Worm (Caenorhabditis elegans) whole organism, L4 larva: ENCODE results near the gene F07A11.1.

Experiments used
- D1046.2 ChIP-seq: fragments of 200-800 bp; sonication (Bioruptor generic); IDR thresholded peaks from 2 replicates; pipeline ENCODE4 v1.3.6; 2022; ENCODE audit warnings: missing genetic modification characterization, missing compliant biosample characterization
- T20F7.1 ChIP-seq: fragments of 200-800 bp; sonication (Bioruptor generic); optimal IDR thresholded peaks from 2 replicates; lab custom pipeline; 2018; ENCODE audit warnings: mild to moderate bottlenecking, missing genetic modification characterization, missing compliant biosample characterization
- T26A8.4 ChIP-seq: fragments of 200-800 bp; sonication (Bioruptor generic); IDR thresholded peaks from 2 replicates; pipeline ENCODE4 v1.3.6; 2022; ENCODE audit warnings: missing genetic modification characterization, missing compliant biosample characterization
- Y5F2A.4 ChIP-seq: fragments of 200-800 bp; sonication (Bioruptor generic); optimal IDR thresholded peaks from 2 replicates; lab custom pipeline; 2018; ENCODE audit warnings: mild to moderate bottlenecking, missing genetic modification characterization, missing compliant biosample characterization
- Y75B8A.6 ChIP-seq: fragments of 200-800 bp; sonication (Bioruptor generic); IDR thresholded peaks from 2 replicates; pipeline ENCODE4 v1.3.6; 2022; ENCODE audit warnings: missing genetic modification reagents, missing genetic modification characterization, missing compliant biosample characterization
- ZK337.2 ChIP-seq: fragments of 200-800 bp; sonication (Bioruptor generic); IDR thresholded peaks from 2 replicates; pipeline ENCODE4 v1.3.6; 2022; ENCODE audit warnings: missing genetic modification reagents, missing genetic modification characterization, missing compliant biosample characterization
- aha-1 ChIP-seq: fragments of 150-350 bp; peaks from one replicate; lab custom pipeline; 2014; ENCODE audit warnings: missing biosample characterization, missing genetic modification characterization
- aly-2 ChIP-seq: sonication (generic microtip); optimal IDR thresholded peaks from 2 replicates; lab custom pipeline; 2018; ENCODE audit warnings: missing biosample characterization, missing genetic modification characterization
- arid-1 ChIP-seq: fragments of 200-800 bp; sonication (Bioruptor generic); conservative IDR thresholded peaks from 2 replicates; pipeline ENCODE4 v1.3.6; 2022; ENCODE audit warnings: missing genetic modification reagents, missing genetic modification characterization, missing compliant biosample characterization
- ceh-44 ChIP-seq: fragments of 200-800 bp; sonication (Bioruptor generic); IDR thresholded peaks from 2 replicates; pipeline ENCODE4 v1.3.6; 2022; ENCODE audit warnings: missing genetic modification reagents, missing genetic modification characterization, missing compliant biosample characterization
- ceh-62 ChIP-seq: sonication (generic microtip); optimal IDR thresholded peaks from 2 replicates; lab custom pipeline; 2017; ENCODE audit warnings: missing biosample characterization, missing genetic modification characterization
- daf-12 ChIP-seq: fragments of 150-350 bp; optimal IDR thresholded peaks from 2 replicates; lab custom pipeline; 2014; ENCODE audit warnings: missing biosample characterization, missing genetic modification reagents, missing genetic modification characterization
- daf-16 ChIP-seq, 3 experiments: sonication (generic microtip); optimal IDR thresholded peaks; 2 replicates each; lab custom pipeline; 2016 to 2017; ENCODE audit warnings: missing genetic modification characterization in 3 of 3, missing genetic modification reagents in 3 of 3, mild to moderate bottlenecking in 2 of 3, missing compliant biosample characterization in 2 of 3, missing biosample characterization in 1 of 3, moderate library complexity in 1 of 3
- daf-8 ChIP-seq: fragments of 200-800 bp; sonication (Bioruptor generic); IDR thresholded peaks from 2 replicates; pipeline ENCODE4 v1.3.6; 2022; ENCODE audit warnings: missing genetic modification characterization, missing compliant biosample characterization
- dmd-6 ChIP-seq: fragments of 200-800 bp; sonication (Bioruptor generic); IDR thresholded peaks from 2 replicates; pipeline ENCODE4 v1.3.6; 2022; ENCODE audit warnings: missing genetic modification reagents, missing genetic modification characterization, missing compliant biosample characterization
- dmd-9 ChIP-seq: fragments of 200-800 bp; sonication (Bioruptor generic); IDR thresholded peaks from 2 replicates; pipeline ENCODE4 v1.3.6; 2022; ENCODE audit warnings: missing genetic modification reagents, missing genetic modification characterization, missing compliant biosample characterization
- dve-1 ChIP-seq: sonication (generic microtip); optimal IDR thresholded peaks from 2 replicates; lab custom pipeline; 2017; ENCODE audit warnings: antibody characterized with exemption, mild to moderate bottlenecking, missing genetic modification characterization, missing compliant biosample characterization; ENCODE audit not compliant: insufficient read depth
- egl-27 ChIP-seq: sonication (generic microtip); optimal IDR thresholded peaks from 3 replicates; lab custom pipeline; 2017; ENCODE audit warnings: missing biosample characterization, missing genetic modification reagents, missing genetic modification characterization
- fos-1 ChIP-seq: fragments of 150-350 bp; optimal IDR thresholded peaks from 2 replicates; lab custom pipeline; 2014; ENCODE audit warnings: missing biosample characterization, missing genetic modification characterization
- hlh-11 ChIP-seq: fragments of 200-800 bp; sonication (Bioruptor generic); optimal IDR thresholded peaks from 2 replicates; lab custom pipeline; 2018; ENCODE audit warnings: mild to moderate bottlenecking, missing genetic modification characterization, missing compliant biosample characterization
- jun-1 ChIP-seq: fragments of 150-350 bp; optimal IDR thresholded peaks from 2 replicates; lab custom pipeline; 2014; ENCODE audit warnings: missing biosample characterization, missing genetic modification reagents, missing genetic modification characterization
- lin-15B ChIP-seq: fragments of 150-350 bp; sonication (generic microtip); optimal IDR thresholded peaks from 3 replicates; lab custom pipeline; 2014; ENCODE audit warnings: missing biosample characterization, missing genetic modification characterization
- lin-39 ChIP-seq: fragments of 150-350 bp; optimal IDR thresholded peaks from 2 replicates; lab custom pipeline; 2014; ENCODE audit warnings: missing biosample characterization, missing genetic modification reagents, missing genetic modification characterization
- lsy-2 ChIP-seq, 2 experiments: fragments of 150-350 bp in 1 of 2; sonication (generic microtip) in 1 of 2; optimal IDR thresholded peaks; 2 replicates each; lab custom pipeline; 2014 to 2017; ENCODE audit warnings: missing biosample characterization in 2 of 2, missing genetic modification characterization in 2 of 2
- mxl-2 ChIP-seq: fragments of 200-800 bp; sonication (Bioruptor generic); conservative IDR thresholded peaks from 2 replicates; pipeline ENCODE4 v1.3.6; 2022; ENCODE audit warnings: missing genetic modification reagents, missing genetic modification characterization, missing compliant biosample characterization
- nhr-10 ChIP-seq: fragments of 150-350 bp; optimal IDR thresholded peaks from 2 replicates; lab custom pipeline; 2014; ENCODE audit warnings: missing biosample characterization, missing genetic modification characterization
- nhr-102 ChIP-seq: sonication (generic microtip); optimal IDR thresholded peaks from 2 replicates; lab custom pipeline; 2016; ENCODE audit warnings: mild to moderate bottlenecking, missing genetic modification characterization, moderate library complexity, missing compliant biosample characterization
- nhr-111 ChIP-seq: fragments of 200-800 bp; sonication (Bioruptor generic); optimal IDR thresholded peaks from 2 replicates; lab custom pipeline; 2018; ENCODE audit warnings: mild to moderate bottlenecking, missing genetic modification characterization, missing compliant biosample characterization
- nhr-237 ChIP-seq: sonication (generic microtip); optimal IDR thresholded peaks from 2 replicates; lab custom pipeline; 2017; ENCODE audit warnings: missing biosample characterization, missing genetic modification characterization
- nhr-28 ChIP-seq: fragments of 150-350 bp; optimal IDR thresholded peaks from 2 replicates; lab custom pipeline; 2014; ENCODE audit warnings: missing biosample characterization, missing genetic modification characterization
- nhr-42 ChIP-seq: fragments of 200-800 bp; sonication (Bioruptor generic); IDR thresholded peaks from 2 replicates; pipeline ENCODE4 v1.3.6; 2022; ENCODE audit warnings: missing genetic modification characterization, missing compliant biosample characterization
- nhr-48 ChIP-seq: sonication (generic microtip); optimal IDR thresholded peaks from 2 replicates; lab custom pipeline; 2016; ENCODE audit warnings: mild to moderate bottlenecking, missing genetic modification characterization, missing compliant biosample characterization
- nhr-6 ChIP-seq: fragments of 150-350 bp; optimal IDR thresholded peaks from 2 replicates; lab custom pipeline; 2014; ENCODE audit warnings: missing biosample characterization, missing genetic modification characterization
- php-3 ChIP-seq: fragments of 200-800 bp; sonication (Bioruptor generic); IDR thresholded peaks from 2 replicates; pipeline ENCODE4 v1.3.6; 2022; ENCODE audit warnings: missing genetic modification reagents, missing genetic modification characterization, missing compliant biosample characterization
- pqm-1 ChIP-seq: sonication (generic microtip); optimal IDR thresholded peaks from 2 replicates; lab custom pipeline; 2017; ENCODE audit warnings: missing biosample characterization, missing genetic modification characterization
- saeg-2 ChIP-seq: fragments of 200-800 bp; sonication (Bioruptor generic); IDR thresholded peaks from 2 replicates; pipeline ENCODE4 v1.3.6; 2022; ENCODE audit warnings: missing genetic modification reagents, missing genetic modification characterization, missing compliant biosample characterization
- snpc-4 ChIP-seq: fragments of 150-350 bp; optimal IDR thresholded peaks from 2 replicates; lab custom pipeline; 2014; ENCODE audit warnings: missing biosample characterization, missing genetic modification characterization
- spr-3 ChIP-seq: fragments of 200-800 bp; sonication (Bioruptor generic); optimal IDR thresholded peaks from 2 replicates; lab custom pipeline; 2018; ENCODE audit warnings: mild to moderate bottlenecking, missing genetic modification characterization, missing compliant biosample characterization
- unc-39 ChIP-seq: sonication (generic microtip); optimal IDR thresholded peaks from 2 replicates; lab custom pipeline; 2017; ENCODE audit warnings: missing biosample characterization, missing genetic modification characterization
- unc-62 ChIP-seq, 3 experiments: fragments of 150-350 bp in 1 of 3; sonication (generic microtip); optimal IDR thresholded peaks in 2 of 3; peaks in 1 of 3; 1 replicate in 1 of 3; 2 replicates in 2 of 3; lab custom pipeline; 2014 to 2017; ENCODE audit warnings: missing biosample characterization in 3 of 3, missing genetic modification characterization in 3 of 3, missing genetic modification reagents in 3 of 3, missing genotype in 1 of 3
- zfp-3 ChIP-seq: fragments of 200-800 bp; sonication (Bioruptor generic); conservative IDR thresholded peaks from 2 replicates; pipeline ENCODE4 v1.3.6; 2022; ENCODE audit warnings: missing genetic modification reagents, missing genetic modification characterization, missing compliant biosample characterization
- zip-11 ChIP-seq: fragments of 200-800 bp; sonication (Bioruptor generic); IDR thresholded peaks from 2 replicates; pipeline ENCODE4 v1.3.6; 2022; ENCODE audit warnings: missing genetic modification characterization, missing compliant biosample characterization

F07A11.1 gene

ce11 chrII:11572944-11573343, 19.0 kb downstream of the F07A11.1 start, which contains the start of gene F54D5.2:
F54D5.2 (plus strand) TSS chrII:11573180.
- TF ChIP-seq aha-1 (tag; lab: Kevin White, UChicago) (peak; percentile 72), nhr-10 (tag; lab: Kevin White, UChicago) (no peak)

- TF ChIP-seq php-3 (GFP tag; lab: Robert Waterston, UW) = no peak
- no peak for TF ChIP-seq nhr-6 (tag; lab: Kevin White, UChicago)
- no peak for TF ChIP-seq dmd-9 (GFP tag; lab: Robert Waterston, UW)
- no peak for TF ChIP-seq lsy-2 (tag; optimal IDR thresholded peaks at IDR 0.05; lab: Kevin White, UChicago)
- TF ChIP-seq nhr-102 = no peak
- no peak for TF ChIP-seq lin-15B
- TF ChIP-seq egl-27 (tag; lab: Kevin White, UChicago) = no peak
- no peak for TF ChIP-seq lin-39
- peak in 1 of 2 experiments; percentile 66 for TF ChIP-seq unc-62 (GFP tag; optimal IDR thresholded peaks at IDR 0.05 in 1 of 2; lab: Kevin White, UChicago)
- TF ChIP-seq unc-62 (tag; optimal IDR thresholded peaks at IDR 0.05; lab: Kevin White, UChicago) = no peak
- TF ChIP-seq daf-12 (tag; lab: Kevin White, UChicago) = no peak
- no peak for TF ChIP-seq unc-39 (tag; lab: Kevin White, UChicago)
- TF ChIP-seq nhr-10 (tag; lab: Kevin White, UChicago) = no peak
- TF ChIP-seq daf-16 (GFP tag; optimal IDR thresholded peaks at IDR 0.05; lab: Kevin White, UChicago) = no peak
- peak; percentile 33 for TF ChIP-seq daf-16 (tag; optimal IDR thresholded peaks at IDR 0.05; lab: Kevin White, UChicago)
- TF ChIP-seq T20F7.1 = no peak
- no peak for TF ChIP-seq Y5F2A.4 (GFP tag; lab: Kevin White, UChicago)
- no peak for TF ChIP-seq daf-8 (GFP tag; lab: Robert Waterston, UW)
- no peak for TF ChIP-seq zfp-3
- no peak for TF ChIP-seq ZK337.2 (GFP tag; lab: Robert Waterston, UW)
- TF ChIP-seq aly-2 (tag; lab: Kevin White, UChicago) = no peak
- TF ChIP-seq nhr-237 (tag; lab: Kevin White, UChicago) = no peak
- no peak for TF ChIP-seq jun-1 (tag; lab: Kevin White, UChicago)
- no peak for TF ChIP-seq zip-11
- no peak for TF ChIP-seq snpc-4
- TF ChIP-seq Y75B8A.6 (GFP tag; lab: Robert Waterston, UW) = no peak
- TF ChIP-seq nhr-48 (tag; lab: Kevin White, UChicago) = no peak
- no peak for TF ChIP-seq ceh-62 (tag; lab: Kevin White, UChicago)
- no peak for TF ChIP-seq ceh-44 (GFP tag; lab: Robert Waterston, UW)
- TF ChIP-seq saeg-2 (GFP tag; lab: Robert Waterston, UW) = no peak
- no peak for TF ChIP-seq fos-1 (tag; lab: Kevin White, UChicago)
- TF ChIP-seq spr-3 (GFP tag; lab: Kevin White, UChicago) = no peak
- no peak for TF ChIP-seq nhr-111 (GFP tag; lab: Kevin White, UChicago)
- peak; percentile 28; the same call in 1 of the 2 replicates for TF ChIP-seq dmd-6
- peak; percentile 91 for TF ChIP-seq pqm-1 (tag; lab: Kevin White, UChicago)
- peak; percentile 47 for TF ChIP-seq hlh-11 (tag; lab: Kevin White, UChicago)
- TF ChIP-seq arid-1 (GFP tag; lab: Robert Waterston, UW) = no peak
- no peak for TF ChIP-seq T26A8.4 (GFP tag; lab: Robert Waterston, UW)
- TF ChIP-seq D1046.2 = no peak
- TF ChIP-seq nhr-42 (GFP tag; lab: Robert Waterston, UW) = no peak
- TF ChIP-seq nhr-28 (tag; lab: Kevin White, UChicago) = peak; percentile 54
- TF ChIP-seq mxl-2 (GFP tag; lab: Robert Waterston, UW) = no peak
- TF ChIP-seq dve-1 (tag; lab: Kevin White, UChicago) = peak; percentile 31
These were observed 20.6 kb downstream of the F07A11.1 start, which contains the start of gene F54D5.3 for ce11 chrII:11571260-11571854. F54D5.3 (plus strand) TSS chrII:11571805.
